Worm (Caenorhabditis elegans): ENCODE measurements around the gene exos-2.

exos-2 gene

ce11 chrIV:6372993-6373392 lies 42.3 kb upstream of the exos-2 start, which contains the start of gene smg-3:
smg-3 (minus strand) TSS chrIV:6373093.
- no peak for TF ChIP-seq nhr-237 (tag; optimal IDR thresholded peaks at IDR 0.05)
- no peak for TF ChIP-seq unc-120 (tag; optimal IDR thresholded peaks at IDR 0.05; ENCODE audit: poor library complexity, severe bottlenecking)
- no peak for TF ChIP-seq nhr-2 (tag; optimal IDR thresholded peaks at IDR 0.05)
- TF ChIP-seq sptf-1 (tag; optimal IDR thresholded peaks at IDR 0.05) = no peak
- TF ChIP-seq zip-8 (tag; optimal IDR thresholded peaks at IDR 0.05) = no peak
- no peak for TF ChIP-seq drap-1 (GFP tag; optimal IDR thresholded peaks at IDR 0.05)
- no peak for TF ChIP-seq nhr-12 (tag; optimal IDR thresholded peaks at IDR 0.05)
- TF ChIP-seq ham-2 (GFP tag; optimal IDR thresholded peaks at IDR 0.05) = no peak
- no peak for TF ChIP-seq flh-1 (GFP tag; optimal IDR thresholded peaks at IDR 0.05)
- no peak for TF ChIP-seq ces-1 (GFP tag; optimal IDR thresholded peaks at IDR 0.05)
- TF ChIP-seq mep-1 (tag; optimal IDR thresholded peaks at IDR 0.05) = no peak

- TF ChIP-seq elt-3 (tag; optimal IDR thresholded peaks at IDR 0.05) (no peak), elt-1 (tag; optimal IDR thresholded peaks at IDR 0.05; ENCODE audit: borderline replicate concordance, insufficient read depth) (no peak), pha-4 (tag; optimal IDR thresholded peaks at IDR 0.05) (no peak), ces-1 (GFP tag; optimal IDR thresholded peaks at IDR 0.05) (no peak), unc-120 (tag; optimal IDR thresholded peaks at IDR 0.05; ENCODE audit: poor library complexity, severe bottlenecking) (no peak), ham-2 (GFP tag; optimal IDR thresholded peaks at IDR 0.05) (no peak), unc-62 (GFP tag; optimal IDR thresholded peaks at IDR 0.05) (no peak), zip-8 (tag; optimal IDR thresholded peaks at IDR 0.05) (no peak), lin-13 (tag; optimal IDR thresholded peaks at IDR 0.05) (no peak), nhr-76 (tag; optimal IDR thresholded peaks at IDR 0.05) (no peak), nhr-2 (tag; optimal IDR thresholded peaks at IDR 0.05) (no peak), unc-39 (tag; optimal IDR thresholded peaks at IDR 0.05) (no peak), mep-1 (tag; optimal IDR thresholded peaks at IDR 0.05) (no peak), tbx-8 (GFP tag; optimal IDR thresholded peaks at IDR 0.05) (no peak), ceh-83 (GFP tag; optimal IDR thresholded peaks at IDR 0.05) (no peak), blmp-1 (tag; optimal IDR thresholded peaks at IDR 0.05) (no peak), mls-2 (tag; optimal IDR thresholded peaks at IDR 0.05) (no peak), bed-3 (GFP tag; optimal IDR thresholded peaks at IDR 0.05) (no peak)
Measured at ce11 chrIV:6373721-6374120, 41.6 kb upstream of the exos-2 start.

- TF ChIP-seq mep-1 (tag; optimal IDR thresholded peaks at IDR 0.05) = peak; percentile 76
- TF ChIP-seq elt-1 (tag; optimal IDR thresholded peaks at IDR 0.05; ENCODE audit: borderline replicate concordance, insufficient read depth) = no peak
- TF ChIP-seq lin-13 (tag; optimal IDR thresholded peaks at IDR 0.05) = no peak
- TF ChIP-seq unc-62 (GFP tag; optimal IDR thresholded peaks at IDR 0.05) = no peak
- peak; percentile 1 for TF ChIP-seq hlh-1 (tag; optimal IDR thresholded peaks at IDR 0.05)
- peak; percentile 70 for TF ChIP-seq ces-1 (GFP tag; optimal IDR thresholded peaks at IDR 0.05)
- peak; percentile 78 for TF ChIP-seq lsy-2 (tag; optimal IDR thresholded peaks at IDR 0.05)
- TF ChIP-seq pha-4 (tag; optimal IDR thresholded peaks at IDR 0.05) = peak; percentile 35
- no peak for TF ChIP-seq nhr-12 (tag; optimal IDR thresholded peaks at IDR 0.05)
- peak; percentile 85 for TF ChIP-seq unc-120 (tag; optimal IDR thresholded peaks at IDR 0.05; ENCODE audit: poor library complexity, severe bottlenecking)
- TF ChIP-seq nhr-237 (tag; optimal IDR thresholded peaks at IDR 0.05) = peak; percentile 61
- TF ChIP-seq ceh-39 (tag; optimal IDR thresholded peaks at IDR 0.05) = peak; percentile 4
- no peak for TF ChIP-seq sem-2 (GFP tag; optimal IDR thresholded peaks at IDR 0.05)
Measured at ce11 chrIV:6376473-6377115, 38.7 kb upstream of the exos-2 start, which contains the start of the genes hrpf-2 and bli-6. hrpf-2 (minus strand) TSS chrIV:6376523. bli-6 (plus strand) TSS chrIV:6377065.

DNA sequence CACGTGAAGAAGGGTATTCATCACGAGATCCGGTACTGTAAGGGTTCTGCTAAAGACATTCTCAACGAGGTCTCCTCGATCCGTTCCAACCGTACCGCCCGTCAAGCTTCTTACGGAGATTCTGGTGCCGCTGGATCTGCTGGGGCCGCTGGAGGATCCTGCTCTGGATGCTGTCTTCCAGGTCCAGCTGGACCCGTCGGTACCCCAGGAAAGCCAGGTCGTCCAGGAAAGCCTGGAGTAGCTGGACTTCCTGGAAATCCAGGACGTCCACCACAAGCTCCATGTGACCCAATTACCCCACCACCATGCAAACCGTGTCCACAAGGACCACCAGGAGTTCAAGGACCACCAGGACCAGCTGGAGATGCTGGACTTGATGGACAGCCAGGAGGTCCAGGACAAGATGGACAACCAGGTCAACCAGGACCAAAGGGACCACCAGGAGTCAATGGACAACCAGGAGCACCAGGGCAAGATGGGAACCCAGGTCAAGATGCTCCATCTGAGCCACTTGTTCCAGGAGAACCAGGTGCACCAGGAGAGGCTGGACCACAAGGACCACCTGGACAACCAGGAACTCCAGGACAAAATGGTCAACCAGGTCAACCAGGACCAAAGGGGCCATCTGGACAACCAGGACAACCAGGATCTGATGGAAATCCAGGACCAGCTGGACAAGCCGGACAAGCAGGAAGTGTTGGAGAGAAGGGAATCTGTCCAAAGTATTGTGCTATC lies 37.8 kb upstream of the exos-2 start:
- TF ChIP-seq zip-8 (tag; optimal IDR thresholded peaks at IDR 0.05) (no peak), unc-62 (GFP tag; optimal IDR thresholded peaks at IDR 0.05) (no peak), mab-5 (tag; optimal IDR thresholded peaks at IDR 0.05) (no peak), cnd-1 (tag; optimal IDR thresholded peaks at IDR 0.05) (no peak), unc-39 (tag; optimal IDR thresholded peaks at IDR 0.05) (no peak), ham-2 (GFP tag; optimal IDR thresholded peaks at IDR 0.05) (no peak), lin-32 (GFP tag; optimal IDR thresholded peaks at IDR 0.05) (no peak), elt-1 (tag; optimal IDR thresholded peaks at IDR 0.05; ENCODE audit: borderline replicate concordance, insufficient read depth) (no peak), blmp-1 (tag; optimal IDR thresholded peaks at IDR 0.05) (no peak), M03D4.4 (tag; optimal IDR thresholded peaks at IDR 0.05) (no peak), pha-4 (tag; optimal IDR thresholded peaks at IDR 0.05) (no peak), sptf-1 (tag; optimal IDR thresholded peaks at IDR 0.05) (no peak), drap-1 (GFP tag; optimal IDR thresholded peaks at IDR 0.05) (no peak), ceh-83 (GFP tag; optimal IDR thresholded peaks at IDR 0.05) (no peak), sem-2 (GFP tag; optimal IDR thresholded peaks at IDR 0.05) (no peak)
